Fruit fly (Drosophila melanogaster): ENCODE data around the gene CG34279.
A peak's percentile ranks its signal among the peaks of the same experiment; 100 is the strongest.

- TF ChIP-seq CG4318 (GFP tag; optimal IDR thresholded peaks at IDR 0.05) = no peak
- no peak for TF ChIP-seq salr (GFP tag; optimal IDR thresholded peaks at IDR 0.05)
- TF ChIP-seq CG7368 (GFP tag; optimal IDR thresholded peaks at IDR 0.05) = no peak
- TF ChIP-seq OdsH (GFP tag; optimal IDR thresholded peaks at IDR 0.05) = peak; percentile 45
These were observed 1.8 kb downstream of the CG34279 start for dm6 chr3R:17401289-17401752.
